Fruit fly (Drosophila melanogaster): ENCODE measurements around the gene mRNA-cap.

dm6 chrX:14218045-14218483, 24.6 kb downstream of the mRNA-cap start:
- TF ChIP-seq CG8478 (optimal IDR thresholded peaks at IDR 0.05): no peak
- no peak for TF ChIP-seq CTCF (optimal IDR thresholded peaks at IDR 0.05)

Measured in S2 (cell line).